Worm (Caenorhabditis elegans) whole organism, midembryonic: ENCODE results near the gene Y43F8B.19.

Experiments
- T22C8.4 ChIP-seq: fragments of 200-800 bp; sonication (Bioruptor generic); IDR thresholded peaks from 2 replicates; pipeline ENCODE4 v1.3.6; 2022; ENCODE audit warnings: missing genetic modification characterization, missing compliant biosample characterization
- cog-1 ChIP-seq: sonication (generic microtip); optimal IDR thresholded peaks from 2 replicates; lab custom pipeline; 2016; ENCODE audit warnings: missing genetic modification characterization, missing compliant biosample characterization
- flt-1 ChIP-seq: fragments of 200-800 bp; sonication (Bioruptor generic); IDR thresholded peaks from 2 replicates; pipeline ENCODE4 v1.3.6; 2022; ENCODE audit warnings: missing genetic modification characterization, missing compliant biosample characterization
- klf-2 ChIP-seq: fragments of 200-800 bp; sonication (Bioruptor generic); conservative IDR thresholded peaks from 2 replicates; pipeline ENCODE4 v1.3.6; 2022; ENCODE audit warnings: missing genetic modification reagents, missing genetic modification characterization, missing compliant biosample characterization
- med-1 ChIP-seq: sonication (generic microtip); optimal IDR thresholded peaks from 2 replicates; lab custom pipeline; 2017; ENCODE audit warnings: missing genetic modification characterization, mild to moderate bottlenecking, missing compliant biosample characterization, antibody characterized with exemption, missing genetic modification reagents; ENCODE audit not compliant: insufficient read depth
- ref-1 ChIP-seq: fragments of 200-800 bp; sonication (Bioruptor generic); conservative IDR thresholded peaks from 2 replicates; pipeline ENCODE4 v1.3.6; 2022; ENCODE audit warnings: missing genetic modification reagents, missing genetic modification characterization, missing compliant biosample characterization
- tab-1 ChIP-seq: fragments of 200-800 bp; sonication (Bioruptor generic); IDR thresholded peaks from 2 replicates; pipeline ENCODE4 v1.3.6; 2022; ENCODE audit warnings: missing genetic modification characterization, missing compliant biosample characterization

- TF ChIP-seq tab-1: 0 out of 2 replicates have a peak, but pooled peaks have one; percentile 68
- peak; percentile 85 for TF ChIP-seq flt-1
- peak; percentile 91 for TF ChIP-seq cog-1 (tag; lab: Kevin White, UChicago)
- TF ChIP-seq ref-1 (GFP tag; lab: Robert Waterston, UW): 0 out of 2 replicates have a peak, but pooled peaks have one; percentile 47
- TF ChIP-seq T22C8.4 (GFP tag; lab: Robert Waterston, UW): peak; percentile 25; the same call in 1 of the 2 replicates
- no peak for TF ChIP-seq klf-2 (GFP tag; lab: Robert Waterston, UW)
- no peak for TF ChIP-seq med-1 (GFP tag; lab: Kevin White, UChicago)
Measured at ce11 chrV:19522551-19523137, 10.5 kb upstream of the Y43F8B.19 start.
